Worm (Caenorhabditis elegans) whole organism, young adult: ENCODE measurements around the gene fbxa-76.
A peak's percentile ranks its signal among the peaks of the same experiment; 100 is the strongest.
"Not testable (repeated sequence)": the region's sequence is repeated elsewhere in the genome, so short reads cannot be mapped to it uniquely, and the experiment has no call there.

Source experiments
- C06A6.2 ChIP-seq: fragments of 200-800 bp; sonication (Bioruptor generic); conservative IDR thresholded peaks from 2 replicates; pipeline ENCODE4 v1.3.6; 2022; ENCODE audit warnings: missing genetic modification characterization, missing compliant biosample characterization
- F33H1.4 ChIP-seq: fragments of 200-800 bp; sonication (Bioruptor generic); IDR thresholded peaks from 2 replicates; pipeline ENCODE4 v1.3.6; 2022; ENCODE audit warnings: missing genetic modification reagents, missing genetic modification characterization, missing compliant biosample characterization
- K11D2.4 ChIP-seq: fragments of 200-800 bp; sonication (Bioruptor generic); IDR thresholded peaks from 2 replicates; pipeline ENCODE4 v1.3.6; 2022; ENCODE audit warnings: missing genetic modification reagents, missing genetic modification characterization, missing compliant biosample characterization
- K12H6.12 ChIP-seq: fragments of 200-800 bp; sonication (Bioruptor generic); optimal IDR thresholded peaks from 2 replicates; lab custom pipeline; 2018; ENCODE audit warnings: mild to moderate bottlenecking, missing genetic modification characterization, missing compliant biosample characterization
- Y53F4B.3 ChIP-seq: fragments of 200-800 bp; sonication (Bioruptor generic); IDR thresholded peaks from 2 replicates; pipeline ENCODE4 v1.3.6; 2022; ENCODE audit warnings: missing genetic modification reagents, missing genetic modification characterization, missing compliant biosample characterization
- Y53G8AR.9 ChIP-seq: fragments of 200-800 bp; sonication (Bioruptor generic); conservative IDR thresholded peaks from 2 replicates; pipeline ENCODE4 v1.3.6; 2022; ENCODE audit warnings: missing genetic modification reagents, missing genetic modification characterization, missing compliant biosample characterization
- Y67H2A.10 ChIP-seq: fragments of 200-800 bp; sonication (Bioruptor generic); conservative IDR thresholded peaks from 2 replicates; pipeline ENCODE4 v1.3.6; 2022; ENCODE audit warnings: missing genetic modification reagents, missing genetic modification characterization, missing compliant biosample characterization
- akir-1 ChIP-seq: fragments of 200-800 bp; sonication (Bioruptor generic); optimal IDR thresholded peaks from 2 replicates; lab custom pipeline; 2018; ENCODE audit warnings: mild to moderate bottlenecking, missing genetic modification characterization, moderate library complexity, missing compliant biosample characterization
- aptf-2 ChIP-seq: fragments of 200-800 bp; sonication (Bioruptor generic); conservative IDR thresholded peaks from 2 replicates; pipeline ENCODE4 v1.3.6; 2022; ENCODE audit warnings: missing genetic modification reagents, missing genetic modification characterization, missing compliant biosample characterization
- aptf-3 ChIP-seq: fragments of 200-800 bp; sonication (Bioruptor generic); IDR thresholded peaks from 2 replicates; pipeline ENCODE4 v1.3.6; 2022; ENCODE audit warnings: missing genetic modification characterization, missing compliant biosample characterization
- attf-5 ChIP-seq: fragments of 200-800 bp; sonication (Bioruptor generic); optimal IDR thresholded peaks from 2 replicates; lab custom pipeline; 2018; ENCODE audit warnings: mild to moderate bottlenecking, missing genetic modification characterization, missing compliant biosample characterization
- bed-2 ChIP-seq: fragments of 200-800 bp; sonication (Bioruptor generic); IDR thresholded peaks from 2 replicates; pipeline ENCODE4 v1.3.6; 2022; ENCODE audit warnings: missing genetic modification reagents, missing genetic modification characterization, missing compliant biosample characterization
- cebp-1 ChIP-seq, 2 experiments: fragments of 200-800 bp in 1 of 2; sonication (Bioruptor generic) in 1 of 2; sonication (generic microtip) in 1 of 2; IDR thresholded peaks in 1 of 2; optimal IDR thresholded peaks in 1 of 2; 2 replicates each; pipeline versions ENCODE4 v1.3.6 to Lab custom; 2017 to 2022; ENCODE audit warnings: missing compliant biosample characterization in 2 of 2, missing genetic modification characterization in 2 of 2, mild to moderate bottlenecking in 1 of 2, missing genetic modification reagents in 1 of 2, moderate library complexity in 1 of 2
- ceh-27 ChIP-seq: fragments of 200-800 bp; sonication (Bioruptor generic); optimal IDR thresholded peaks from 2 replicates; lab custom pipeline; 2018; ENCODE audit warnings: mild to moderate bottlenecking, missing genetic modification characterization, moderate library complexity, missing compliant biosample characterization
- ceh-79 ChIP-seq: sonication (generic microtip); optimal IDR thresholded peaks from 2 replicates; lab custom pipeline; 2017; ENCODE audit warnings: mild to moderate bottlenecking, missing genetic modification characterization, missing compliant biosample characterization
- ceh-91 ChIP-seq: fragments of 200-800 bp; sonication (Bioruptor generic); IDR thresholded peaks from 2 replicates; pipeline ENCODE4 v1.3.6; 2022; ENCODE audit warnings: missing genetic modification reagents, missing genetic modification characterization, missing compliant biosample characterization
- egl-44 ChIP-seq: fragments of 200-800 bp; sonication (Bioruptor generic); IDR thresholded peaks from 2 replicates; pipeline ENCODE4 v1.3.6; 2022; ENCODE audit warnings: missing genetic modification reagents, missing genetic modification characterization, missing compliant biosample characterization
- egrh-3 ChIP-seq: fragments of 200-800 bp; sonication (Bioruptor generic); IDR thresholded peaks from 2 replicates; pipeline ENCODE4 v1.3.6; 2022; ENCODE audit warnings: missing genetic modification reagents, missing genetic modification characterization, missing compliant biosample characterization
- him-1 ChIP-seq: sonication (generic microtip); optimal IDR thresholded peaks from 2 replicates; lab custom pipeline; 2016; ENCODE audit warnings: missing genotype, missing genetic modification reagents, missing genetic modification characterization, missing compliant biosample characterization
- hmg-1.2 ChIP-seq: fragments of 200-800 bp; sonication (Bioruptor generic); IDR thresholded peaks from 2 replicates; pipeline ENCODE4 v1.3.6; 2022; ENCODE audit warnings: missing genetic modification reagents, missing genetic modification characterization, missing compliant biosample characterization
- hmg-20 ChIP-seq: fragments of 200-800 bp; sonication (Bioruptor generic); IDR thresholded peaks from 2 replicates; pipeline ENCODE4 v1.3.6; 2022; ENCODE audit warnings: missing genetic modification reagents, missing genetic modification characterization, missing compliant biosample characterization
- lin-54 ChIP-seq: fragments of 200-800 bp; sonication (Bioruptor generic); optimal IDR thresholded peaks from 2 replicates; lab custom pipeline; 2018; ENCODE audit warnings: mild to moderate bottlenecking, missing genetic modification characterization, missing compliant biosample characterization
- madf-3 ChIP-seq: fragments of 200-800 bp; sonication (Bioruptor generic); IDR thresholded peaks from 2 replicates; pipeline ENCODE4 v1.3.6; 2022; ENCODE audit warnings: missing genetic modification reagents, missing genetic modification characterization, missing compliant biosample characterization
- mxl-1 ChIP-seq: sonication (generic microtip); optimal IDR thresholded peaks from 2 replicates; lab custom pipeline; 2016; ENCODE audit warnings: missing genetic modification characterization, missing compliant biosample characterization
- nfya-1 ChIP-seq: sonication (generic microtip); optimal IDR thresholded peaks from 2 replicates; lab custom pipeline; 2017; ENCODE audit warnings: antibody characterized with exemption, missing compliant biosample characterization, missing genetic modification characterization, borderline replicate concordance; ENCODE audit not compliant: insufficient read depth
- nhr-90 ChIP-seq: sonication (generic microtip); optimal IDR thresholded peaks from 2 replicates; lab custom pipeline; 2016; ENCODE audit warnings: missing genotype, mild to moderate bottlenecking, missing genetic modification characterization, missing compliant biosample characterization
- repo-1 ChIP-seq: sonication (generic microtip); optimal IDR thresholded peaks from 2 replicates; lab custom pipeline; 2017; ENCODE audit warnings: mild to moderate bottlenecking, missing genetic modification characterization, missing compliant biosample characterization
- snpc-1.3 ChIP-seq: sonication (generic microtip); optimal IDR thresholded peaks from 2 replicates; lab custom pipeline; 2017; ENCODE audit warnings: missing genetic modification characterization, mild to moderate bottlenecking, missing compliant biosample characterization, antibody characterized with exemption, moderate library complexity, missing genotype, missing genetic modification reagents; ENCODE audit not compliant: insufficient read depth
- unc-130 ChIP-seq: sonication (generic microtip); optimal IDR thresholded peaks from 2 replicates; lab custom pipeline; 2016; ENCODE audit warnings: missing genetic modification reagents, missing genetic modification characterization, missing compliant biosample characterization
- zim-3 ChIP-seq: sonication (generic microtip); optimal IDR thresholded peaks from 2 replicates; lab custom pipeline; 2017; ENCODE audit warnings: mild to moderate bottlenecking, missing genetic modification characterization, moderate library complexity, missing compliant biosample characterization
- ztf-25 ChIP-seq: fragments of 200-800 bp; sonication (Bioruptor generic); IDR thresholded peaks from 2 replicates; pipeline ENCODE4 v1.3.6; 2022; ENCODE audit warnings: missing genetic modification reagents, missing genetic modification characterization, missing compliant biosample characterization
- ztf-28 ChIP-seq: fragments of 200-800 bp; sonication (Bioruptor generic); IDR thresholded peaks from 2 replicates; pipeline ENCODE4 v1.3.6; 2022; ENCODE audit warnings: missing genetic modification reagents, missing genetic modification characterization, missing compliant biosample characterization

The fbxa-76 gene

ce11 chrIII:1258358-1258757, 9.4 kb upstream of the fbxa-76 start, which contains the start of gene fbxa-78:
Gene fbxa-78 (minus strand): TSS chrIII:1258458.
- TF ChIP-seq ceh-27 (GFP tag; lab: Kevin White, UChicago); repo-1 (tag; lab: Kevin White, UChicago); Y67H2A.10: not testable (repeated sequence)

- TF ChIP-seq lin-54; aptf-2; ztf-25 (GFP tag; lab: Robert Waterston, UW): not testable (repeated sequence)
Measured at ce11 chrIII:1256519-1256918, 7.6 kb upstream of the fbxa-76 start, which contains the start of gene fbxa-208. Gene fbxa-208 (plus strand): TSS chrIII:1256819.

- TF ChIP-seq ceh-91 (GFP tag; lab: Robert Waterston, UW) (peak; percentile 81), hmg-1.2 (GFP tag; lab: Robert Waterston, UW) (peak; percentile 3; the same call in 1 of the 2 replicates), egrh-3 (GFP tag; lab: Robert Waterston, UW) (peak; percentile 100), ztf-28 (peak; percentile 67; the same call in 1 of the 2 replicates), Y53F4B.3 (GFP tag; lab: Robert Waterston, UW) (peak; percentile 99; the same call in 1 of the 2 replicates)
Measured at ce11 chrIII:1252412-1253207, 3.6 kb upstream of the fbxa-76 start.

ce11 chrIII:1248335-1248734, 626 bp downstream of the fbxa-76 start:
- TF ChIP-seq hmg-1.2 (GFP tag; lab: Robert Waterston, UW) = peak; percentile 78
- no peak for TF ChIP-seq ceh-79 (tag; lab: Kevin White, UChicago)

ce11 chrIII:1243199-1243598, 5.8 kb downstream of the fbxa-76 start, which contains the start of gene fbxa-63:
Gene fbxa-63 (plus strand): TSS chrIII:1243508.
- TF ChIP-seq snpc-1.3 (tag; lab: Kevin White, UChicago) (no peak), hmg-1.2 (GFP tag; lab: Robert Waterston, UW) (peak; percentile 68; the same call in 1 of the 2 replicates), cebp-1 (GFP tag; IDR thresholded peaks at IDR 0.05; lab: Robert Waterston, UW) (peak; percentile 71; the same call in 1 of the 2 replicates), cebp-1 (tag; optimal IDR thresholded peaks at IDR 0.05; lab: Kevin White, UChicago) (peak; percentile 93), unc-130 (no peak), nfya-1 (tag; lab: Kevin White, UChicago) (no peak), mxl-1 (tag; lab: Kevin White, UChicago) (no peak), egl-44 (GFP tag; lab: Robert Waterston, UW) (no peak), aptf-3 (GFP tag; lab: Robert Waterston, UW) (no peak), akir-1 (GFP tag; lab: Kevin White, UChicago) (no peak), aptf-2 (no peak), him-1 (tag; lab: Kevin White, UChicago) (no peak), F33H1.4 (GFP tag; lab: Robert Waterston, UW) (no peak), zim-3 (tag; lab: Kevin White, UChicago) (no peak), hmg-20 (no peak), attf-5 (GFP tag; lab: Kevin White, UChicago) (peak; percentile 57), bed-2 (no peak), K12H6.12 (tag; lab: Kevin White, UChicago) (no peak), madf-3 (GFP tag; lab: Robert Waterston, UW) (no peak), K11D2.4 (GFP tag; lab: Robert Waterston, UW) (no peak), Y53G8AR.9 (no peak), nhr-90 (tag; lab: Kevin White, UChicago) (no peak), C06A6.2 (GFP tag; lab: Robert Waterston, UW) (no peak)
